Fruit fly (Drosophila melanogaster): ENCODE measurements around the gene Grp170.
A peak's percentile ranks its signal among the peaks of the same experiment; 100 is the strongest.

The Grp170 gene

DNA sequence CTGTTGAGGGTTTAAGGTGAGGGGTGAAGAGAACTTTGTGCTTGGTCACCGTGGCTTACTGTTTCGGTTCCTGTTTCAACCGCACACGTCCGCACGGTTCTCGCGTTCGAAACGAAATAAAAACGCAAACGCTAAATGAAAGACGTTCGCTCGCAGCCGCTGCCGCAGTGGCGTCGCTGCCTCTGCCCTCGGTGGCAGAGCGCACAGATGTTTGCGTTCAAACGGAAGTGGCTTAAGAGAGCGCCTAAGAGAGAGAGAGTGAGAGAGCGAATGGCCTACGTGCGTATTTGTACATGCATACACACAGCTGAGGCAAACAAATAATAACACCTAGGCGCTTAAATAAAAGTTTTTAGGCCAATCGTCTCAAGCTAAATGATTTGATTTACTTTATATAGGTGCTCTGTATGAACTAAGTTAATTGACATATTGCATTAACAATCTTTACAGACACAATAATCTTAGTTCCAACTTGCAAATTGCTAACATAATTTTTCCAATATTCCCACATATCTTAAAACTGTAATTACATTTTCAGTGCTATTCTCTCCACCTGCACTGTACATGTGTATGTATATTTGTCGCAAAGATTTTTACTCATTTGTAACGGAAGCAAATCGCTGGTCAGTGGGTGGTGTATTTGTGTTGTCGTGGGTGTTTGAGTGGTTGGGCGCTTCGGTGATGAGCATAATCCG, 18.6 kb upstream of the Grp170 start, which contains the start of gene CG2865 (continued):
- TF ChIP-seq CG17328 (GFP tag; IDR thresholded peaks at IDR 0.05), result peak; percentile 66
- peak in 1 of 3 experiments; percentile 90 for TF ChIP-seq Stat92E (GFP tag; optimal IDR thresholded peaks at IDR 0.05)
- TF ChIP-seq HLHmδ (GFP tag; optimal IDR thresholded peaks at IDR 0.05), result peak; percentile 53
- TF ChIP-seq CG3838 (GFP tag; optimal IDR thresholded peaks at IDR 0.05), result peak; percentile 45
- TF ChIP-seq GATAe (GFP tag; conservative IDR thresholded peaks at IDR 0.05), result peak; percentile 41; the same call in 1 of the 2 replicates
- TF ChIP-seq bcd (GFP tag; optimal IDR thresholded peaks at IDR 0.05), result peak; percentile 94
- peak; percentile 93 for TF ChIP-seq sr (GFP tag; IDR thresholded peaks at IDR 0.05)
- no peak for TF ChIP-seq ato (GFP tag; IDR thresholded peaks at IDR 0.05; ENCODE audit: partially characterized antibody)
- 0 out of 3 replicates have a peak, but pooled peaks have one; percentile 35 for TF ChIP-seq CG2199 (GFP tag; IDR thresholded peaks at IDR 0.05)
- peak; percentile 83 for TF ChIP-seq CG4404 (GFP tag; IDR thresholded peaks at IDR 0.05)
- TF ChIP-seq sc (optimal IDR thresholded peaks at IDR 0.05), result no peak
- TF ChIP-seq sc (GFP tag; optimal IDR thresholded peaks at IDR 0.05), result peak; percentile 87
- peak; percentile 86 for TF ChIP-seq bab2 (GFP tag; optimal IDR thresholded peaks at IDR 0.05)
- TF ChIP-seq CG15514 (GFP tag; optimal IDR thresholded peaks at IDR 0.05), result peak; percentile 89
- peak; percentile 63 for TF ChIP-seq Sry-β (GFP tag; optimal IDR thresholded peaks at IDR 0.05)
- TF ChIP-seq ab (GFP tag; optimal IDR thresholded peaks at IDR 0.05), result peak; percentile 82
- TF ChIP-seq CG32532 (GFP tag; IDR thresholded peaks at IDR 0.05), result peak; percentile 91
- peak; percentile 95 for TF ChIP-seq salm (tag; optimal IDR thresholded peaks at IDR 0.05)
- peak; percentile 94 for TF ChIP-seq CG18619 (GFP tag; optimal IDR thresholded peaks at IDR 0.05)
- TF ChIP-seq jing (GFP tag; optimal IDR thresholded peaks at IDR 0.05), result peak; percentile 85
- peak; percentile 87 for TF ChIP-seq jumu (GFP tag; optimal IDR thresholded peaks at IDR 0.05)
- TF ChIP-seq CG3163 (GFP tag; optimal IDR thresholded peaks at IDR 0.05), result peak; percentile 99
- peak; percentile 79 for TF ChIP-seq CG10274 (GFP tag; optimal IDR thresholded peaks at IDR 0.05)
- TF ChIP-seq CG4328 (GFP tag; optimal IDR thresholded peaks at IDR 0.05), result peak; percentile 95
- no peak for TF ChIP-seq CG16813 (GFP tag; IDR thresholded peaks at IDR 0.05; ENCODE audit: partially characterized antibody)
- TF ChIP-seq Ssrp (tag; optimal IDR thresholded peaks at IDR 0.05), result peak; percentile 91
- TF ChIP-seq CG10267 (tag; optimal IDR thresholded peaks at IDR 0.05), result peak; percentile 91
- TF ChIP-seq CG11398 (GFP tag; optimal IDR thresholded peaks at IDR 0.05), result peak; percentile 89
- TF ChIP-seq Sin3A (optimal IDR thresholded peaks at IDR 0.05), result no peak
- peak; percentile 88 for TF ChIP-seq CG10431 (GFP tag; optimal IDR thresholded peaks at IDR 0.05)
- TF ChIP-seq sna (GFP tag; IDR thresholded peaks at IDR 0.05; ENCODE audit: partially characterized antibody), result no peak
- TF ChIP-seq al (GFP tag; IDR thresholded peaks at IDR 0.05), result peak; percentile 84
- peak; percentile 93 for TF ChIP-seq CG9727 (GFP tag; optimal IDR thresholded peaks at IDR 0.05)
- peak; percentile 95 for TF ChIP-seq CG18262 (tag; optimal IDR thresholded peaks at IDR 0.05)
- TF ChIP-seq Hr78 (GFP tag; optimal IDR thresholded peaks at IDR 0.05), result peak in 1 of 2 experiments; percentile 89
- peak; percentile 92 for TF ChIP-seq CG12071 (GFP tag; optimal IDR thresholded peaks at IDR 0.05)
- peak; percentile 84 for TF ChIP-seq HLH3B (GFP tag; IDR thresholded peaks at IDR 0.05)
- peak; percentile 94 for TF ChIP-seq vvl (GFP tag; IDR thresholded peaks at IDR 0.05)
- peak; percentile 62 for TF ChIP-seq Ravus (GFP tag; IDR thresholded peaks at IDR 0.05)
- TF ChIP-seq Trl (optimal IDR thresholded peaks at IDR 0.05), result peak; percentile 91
- peak; percentile 91 for TF ChIP-seq Trl (GFP tag; optimal IDR thresholded peaks at IDR 0.05)
- peak; percentile 81 for TF ChIP-seq CG30020 (tag; optimal IDR thresholded peaks at IDR 0.05)
- peak; percentile 57 for TF ChIP-seq Ets97D (GFP tag; optimal IDR thresholded peaks at IDR 0.05)
- TF ChIP-seq HLH4C (GFP tag; IDR thresholded peaks at IDR 0.05; ENCODE audit: partially characterized antibody), result no peak
- TF ChIP-seq BtbVII (GFP tag; optimal IDR thresholded peaks at IDR 0.05), result peak; percentile 97
- TF ChIP-seq CG14050 (GFP tag; IDR thresholded peaks at IDR 0.05), result peak; percentile 78
- TF ChIP-seq CG3407 (GFP tag; optimal IDR thresholded peaks at IDR 0.05), result peak; percentile 88
- peak; percentile 91 for TF ChIP-seq CG4424 (GFP tag; optimal IDR thresholded peaks at IDR 0.05)
- TF ChIP-seq CG17829 (tag; optimal IDR thresholded peaks at IDR 0.05), result peak; percentile 95

Measured in whole organism, embryonic.